Fruit fly (Drosophila melanogaster) whole organism, embryonic: ENCODE data around the gene Vha16-2.

Source experiments
- B-H2 ChIP-seq: fragments of 200-800 bp; sonication (Bioruptor generic); optimal IDR thresholded peaks from 2 replicates; lab custom pipeline; 2018; ENCODE audit warnings: missing biosample characterization, mild to moderate bottlenecking, missing genetic modification characterization
- Bgb ChIP-seq: fragments of 200-800 bp; sonication (Bioruptor generic); IDR thresholded peaks from 2 replicates; pipeline ENCODE4 v1.3.6; 2022; ENCODE audit warnings: missing biosample characterization, missing genetic modification characterization; ENCODE audit not compliant: partially characterized antibody
- CG10543 ChIP-seq: fragments of 200-800 bp; sonication (Bioruptor generic); optimal IDR thresholded peaks from 3 replicates; lab custom pipeline; 2017; ENCODE audit warnings: missing biosample characterization, mild to moderate bottlenecking, missing genetic modification characterization, moderate library complexity
- CG11695 ChIP-seq: fragments of 200-800 bp; sonication (Bioruptor generic); IDR thresholded peaks from 3 replicates; pipeline ENCODE4 v1.3.6; 2022; ENCODE audit warnings: missing biosample characterization, missing genetic modification characterization
- CG12769 ChIP-seq: fragments of 200-800 bp; sonication (Bioruptor generic); optimal IDR thresholded peaks from 2 replicates; lab custom pipeline; 2019; ENCODE audit warnings: missing biosample characterization, mild to moderate bottlenecking, missing genetic modification characterization, moderate library complexity
- CG12942 ChIP-seq: fragments of 200-800 bp; sonication (Bioruptor generic); optimal IDR thresholded peaks from 3 replicates; lab custom pipeline; 2016; ENCODE audit warnings: missing biosample characterization, missing genetic modification characterization
- CG13424 ChIP-seq: fragments of 200-800 bp; sonication (Bioruptor generic); optimal IDR thresholded peaks from 2 replicates; lab custom pipeline; 2019; ENCODE audit warnings: missing biosample characterization, mild to moderate bottlenecking, missing genetic modification characterization, moderate library complexity
- CG13775 ChIP-seq: fragments of 200-800 bp; sonication (Bioruptor generic); optimal IDR thresholded peaks from 3 replicates; lab custom pipeline; 2017; ENCODE audit warnings: missing biosample characterization, mild to moderate bottlenecking, missing genetic modification characterization
- CG1602 ChIP-seq: fragments of 200-800 bp; sonication (Bioruptor generic); optimal IDR thresholded peaks from 3 replicates; lab custom pipeline; 2016; ENCODE audit warnings: missing biosample characterization, missing genetic modification characterization
- CG1603 ChIP-seq: fragments of 200-800 bp; sonication (Bioruptor generic); optimal IDR thresholded peaks from 2 replicates; lab custom pipeline; 2019; ENCODE audit warnings: missing biosample characterization, mild to moderate bottlenecking, missing genetic modification characterization, moderate library complexity
- CG17829 ChIP-seq: fragments of 200-800 bp; optimal IDR thresholded peaks from 2 replicates; lab custom pipeline; 2019; ENCODE audit warnings: missing biosample characterization, mild to moderate bottlenecking, missing genetic modification characterization, moderate library complexity
- CG33213 ChIP-seq: fragments of 200-800 bp; sonication (Bioruptor generic); optimal IDR thresholded peaks from 3 replicates; lab custom pipeline; 2016; ENCODE audit warnings: missing biosample characterization, missing genetic modification characterization
- CG3838 ChIP-seq: fragments of 200-800 bp; sonication (Bioruptor generic); optimal IDR thresholded peaks from 3 replicates; lab custom pipeline; 2016; ENCODE audit warnings: missing biosample characterization, missing genetic modification characterization
- CG3847 ChIP-seq: fragments of 200-800 bp; sonication (Bioruptor generic); IDR thresholded peaks from 2 replicates; pipeline ENCODE4 v1.3.6; 2022; ENCODE audit warnings: missing biosample characterization, missing genetic modification characterization
- CG6272 ChIP-seq: fragments of 200-800 bp; sonication (Bioruptor generic); IDR thresholded peaks from 2 replicates; pipeline ENCODE4 v1.3.6; 2022; ENCODE audit warnings: missing biosample characterization, missing genetic modification characterization
- CG6683 ChIP-seq: fragments of 200-800 bp; sonication (Bioruptor generic); optimal IDR thresholded peaks from 2 replicates; lab custom pipeline; 2017; ENCODE audit warnings: missing biosample characterization, mild to moderate bottlenecking, missing genetic modification characterization, missing genetic modification reagents
- CG7271 ChIP-seq: fragments of 200-800 bp; sonication (Bioruptor generic); optimal IDR thresholded peaks from 2 replicates; lab custom pipeline; 2018; ENCODE audit warnings: missing biosample characterization, mild to moderate bottlenecking, missing genetic modification characterization, moderate library complexity
- CG9932 ChIP-seq: fragments of 200-800 bp; sonication (Bioruptor generic); IDR thresholded peaks from 2 replicates; pipeline ENCODE4 v1.3.6; 2022; ENCODE audit warnings: missing biosample characterization, missing genetic modification characterization
- Dll ChIP-seq: fragments of 200-800 bp; sonication (Bioruptor generic); IDR thresholded peaks from 4 replicates; pipeline ENCODE4 v1.3.6; 2022; ENCODE audit warnings: missing biosample characterization, missing genetic modification characterization; ENCODE audit not compliant: partially characterized antibody
- Doc2 ChIP-seq: fragments of 200-800 bp; sonication (Bioruptor generic); IDR thresholded peaks from 2 replicates; pipeline ENCODE4 v1.3.6; 2022; ENCODE audit warnings: missing biosample characterization, missing genetic modification characterization
- Doc3 ChIP-seq: fragments of 200-800 bp; sonication (Bioruptor generic); IDR thresholded peaks from 3 replicates; pipeline ENCODE4 v1.3.6; 2022; ENCODE audit warnings: missing biosample characterization, missing genetic modification characterization; ENCODE audit not compliant: partially characterized antibody
- E2f2 ChIP-seq: fragments of 200-800 bp; sonication (Bioruptor generic); IDR thresholded peaks from 2 replicates; pipeline ENCODE4 v1.3.6; 2022; ENCODE audit warnings: missing biosample characterization, missing genetic modification characterization
- Ets65A ChIP-seq: fragments of 200-800 bp; sonication (Bioruptor generic); peaks from one replicate; lab custom pipeline; 2016; ENCODE audit warnings: missing biosample characterization, missing genetic modification characterization
- HLHmδ ChIP-seq: fragments of 200-800 bp; sonication (Bioruptor generic); optimal IDR thresholded peaks from 2 replicates; lab custom pipeline; 2018; ENCODE audit warnings: missing biosample characterization, mild to moderate bottlenecking, missing genetic modification characterization, moderate library complexity
- MESR4 ChIP-seq: fragments of 200-800 bp; sonication (Bioruptor generic); optimal IDR thresholded peaks from 2 replicates; lab custom pipeline; 2018; ENCODE audit warnings: missing biosample characterization, mild to moderate bottlenecking, missing genetic modification characterization, moderate library complexity
- NC2α ChIP-seq: fragments of 200-800 bp; sonication (Bioruptor generic); optimal IDR thresholded peaks from 2 replicates; lab custom pipeline; 2016; ENCODE audit warnings: missing biosample characterization, missing genetic modification characterization
- NK7.1 ChIP-seq: fragments of 200-800 bp; sonication (Bioruptor generic); optimal IDR thresholded peaks from 3 replicates; lab custom pipeline; 2016; ENCODE audit warnings: missing biosample characterization, missing genetic modification characterization
- Ravus ChIP-seq: fragments of 200-800 bp; sonication (Bioruptor generic); IDR thresholded peaks from 2 replicates; pipeline ENCODE4 v1.3.6; 2022; ENCODE audit warnings: missing biosample characterization, missing genetic modification characterization
- ab ChIP-seq: fragments of 200-800 bp; sonication (Bioruptor generic); optimal IDR thresholded peaks from 2 replicates; lab custom pipeline; 2016; ENCODE audit warnings: missing biosample characterization, missing genetic modification characterization
- cg ChIP-seq: fragments of 200-800 bp; sonication (Bioruptor generic); optimal IDR thresholded peaks from 3 replicates; lab custom pipeline; 2019; ENCODE audit warnings: missing biosample characterization, mild to moderate bottlenecking, missing genetic modification characterization, moderate library complexity
- chn ChIP-seq: fragments of 200-800 bp; sonication (Bioruptor generic); optimal IDR thresholded peaks from 2 replicates; lab custom pipeline; 2016; ENCODE audit warnings: missing biosample characterization, missing genetic modification characterization
- ci ChIP-seq: fragments of 200-800 bp; sonication (Bioruptor generic); IDR thresholded peaks from 3 replicates; pipeline ENCODE4 v1.3.6; 2022; ENCODE audit warnings: missing biosample characterization, missing genetic modification characterization
- crc ChIP-seq: fragments of 200-800 bp; sonication (Bioruptor generic); optimal IDR thresholded peaks from 2 replicates; lab custom pipeline; 2016; ENCODE audit warnings: missing biosample characterization, missing genetic modification characterization
- dmrt99B ChIP-seq: fragments of 200-800 bp; sonication (Bioruptor generic); optimal IDR thresholded peaks from 2 replicates; lab custom pipeline; 2018; ENCODE audit warnings: missing biosample characterization, mild to moderate bottlenecking, missing genetic modification characterization, moderate library complexity
- fu2 ChIP-seq: fragments of 200-800 bp; sonication (Bioruptor generic); optimal IDR thresholded peaks from 2 replicates; lab custom pipeline; 2016; ENCODE audit warnings: missing biosample characterization, missing genetic modification characterization
- gcm2 ChIP-seq: fragments of 200-800 bp; sonication (Bioruptor generic); optimal IDR thresholded peaks from 2 replicates; lab custom pipeline; 2016; ENCODE audit warnings: missing biosample characterization, missing genetic modification characterization
- gro ChIP-seq: fragments of 200-800 bp; sonication (Bioruptor generic); optimal IDR thresholded peaks from 2 replicates; lab custom pipeline; 2016; ENCODE audit warnings: missing biosample characterization, missing genetic modification characterization
- hbn ChIP-seq: fragments of 200-800 bp; sonication (Bioruptor generic); IDR thresholded peaks from 2 replicates; pipeline ENCODE4 v1.3.6; 2022; ENCODE audit warnings: missing biosample characterization, missing genetic modification characterization; ENCODE audit not compliant: partially characterized antibody
- kay ChIP-seq: fragments of 200-800 bp; sonication (Bioruptor generic); optimal IDR thresholded peaks from 2 replicates; lab custom pipeline; 2016; ENCODE audit warnings: missing biosample characterization, missing genetic modification characterization
- lola ChIP-seq, 3 experiments: fragments of >200 bp in 2 of 3; fragments of 200-800 bp in 1 of 3; sonication (Bioruptor generic) in 1 of 3; optimal IDR thresholded peaks; 2 replicates each; lab custom pipeline; 2017 to 2019; ENCODE audit warnings: missing biosample characterization in 3 of 3, missing genetic modification characterization in 3 of 3, mild to moderate bottlenecking in 1 of 3, moderate library complexity in 1 of 3
- lov ChIP-seq, 2 experiments: fragments of 200-800 bp in 1 of 2; fragments of >200 bp in 1 of 2; sonication (Bioruptor generic) in 1 of 2; IDR thresholded peaks in 1 of 2; optimal IDR thresholded peaks in 1 of 2; 2 replicates in 1 of 2; 3 replicates in 1 of 2; pipeline versions ENCODE4 v1.3.6 to Lab custom; 2017 to 2022; ENCODE audit warnings: missing biosample characterization in 1 of 2, missing genetic modification characterization in 1 of 2
- onecut ChIP-seq: fragments of 200-800 bp; sonication (Bioruptor generic); IDR thresholded peaks from 2 replicates; pipeline ENCODE4 v1.3.6; 2022; ENCODE audit warnings: missing biosample characterization, missing genetic modification characterization
- pfk ChIP-seq: fragments of 200-800 bp; sonication (Bioruptor generic); optimal IDR thresholded peaks from 2 replicates; lab custom pipeline; 2018; ENCODE audit warnings: missing biosample characterization, mild to moderate bottlenecking, missing genetic modification characterization, moderate library complexity
- prd ChIP-seq, 3 experiments: fragments of >200 bp in 2 of 3; fragments of 200-800 bp in 1 of 3; sonication (Bioruptor generic) in 1 of 3; optimal IDR thresholded peaks in 2 of 3; IDR thresholded peaks in 1 of 3; 2 replicates in 2 of 3; 3 replicates in 1 of 3; pipeline versions ENCODE4 v1.3.6 to Lab custom; 2017 to 2022; ENCODE audit warnings: missing biosample characterization in 1 of 3, missing genetic modification characterization in 1 of 3
- pum ChIP-seq: fragments of 200-800 bp; sonication (Bioruptor generic); optimal IDR thresholded peaks from 2 replicates; lab custom pipeline; 2016; ENCODE audit warnings: missing biosample characterization, missing genetic modification characterization
- scrt ChIP-seq: fragments of 200-800 bp; sonication (Bioruptor generic); optimal IDR thresholded peaks from 2 replicates; lab custom pipeline; 2018; ENCODE audit warnings: missing biosample characterization, mild to moderate bottlenecking, missing genetic modification characterization, moderate library complexity
- so ChIP-seq: fragments of 200-800 bp; sonication (Bioruptor generic); IDR thresholded peaks from 3 replicates; pipeline ENCODE4 v1.3.6; 2022; ENCODE audit warnings: missing biosample characterization, missing genetic modification characterization
- ttk ChIP-seq: fragments of 200-800 bp; sonication (Bioruptor generic); IDR thresholded peaks from 2 replicates; pipeline ENCODE4 v2.1.2; 2022; ENCODE audit warnings: missing biosample characterization, missing genetic modification characterization
- vnd ChIP-seq: fragments of 200-800 bp; sonication (Bioruptor generic); IDR thresholded peaks from 3 replicates; pipeline ENCODE4 v1.3.6; 2022; ENCODE audit warnings: missing biosample characterization, missing genetic modification characterization; ENCODE audit not compliant: partially characterized antibody
- zfh1 ChIP-seq: fragments of 200-800 bp; sonication (Bioruptor generic); IDR thresholded peaks from 3 replicates; pipeline ENCODE4 v1.3.6; 2022; ENCODE audit warnings: missing biosample characterization, missing genetic modification characterization

Gene Vha16-2

dm6 chr3L:11454461-11454860 lies 20.3 kb upstream of the Vha16-2 start (continued):
- TF ChIP-seq prd (optimal IDR thresholded peaks at IDR 0.05; lab: Kevin White, UChicago), result no peak
- peak; percentile 18; the same call in 1 of the 3 replicates for TF ChIP-seq prd (GFP tag; IDR thresholded peaks at IDR 0.05; lab: Robert Waterston, UW)
- no peak for TF ChIP-seq Bgb (GFP tag; lab: Robert Waterston, UW)
- TF ChIP-seq CG1602 (GFP tag; lab: Kevin White, UChicago), result no peak
- TF ChIP-seq CG10543 (GFP tag; lab: Kevin White, UChicago), result no peak
- TF ChIP-seq NC2α (GFP tag; lab: Kevin White, UChicago), result no peak
- TF ChIP-seq hbn (GFP tag; lab: Robert Waterston, UW), result no peak
- TF ChIP-seq Doc3 (GFP tag; lab: Robert Waterston, UW), result no peak
- no peak for TF ChIP-seq CG13775 (GFP tag; lab: Kevin White, UChicago)
- TF ChIP-seq Ravus (GFP tag; lab: Robert Waterston, UW), result no peak
- TF ChIP-seq pfk, result no peak
- no peak for TF ChIP-seq chn (GFP tag; lab: Kevin White, UChicago)
- no peak for TF ChIP-seq Dll
- TF ChIP-seq gro (GFP tag; lab: Kevin White, UChicago), result no peak
- TF ChIP-seq CG3838 (GFP tag; lab: Kevin White, UChicago), result no peak
- TF ChIP-seq dmrt99B (tag; lab: Kevin White, UChicago), result no peak
- TF ChIP-seq CG1603, result peak; percentile 22
- no peak for TF ChIP-seq CG7271
- TF ChIP-seq HLHmδ (GFP tag; lab: Kevin White, UChicago), result peak; percentile 70
- no peak for TF ChIP-seq Doc2
- TF ChIP-seq Ets65A (GFP tag; lab: Kevin White, UChicago), result peak; percentile 76
- TF ChIP-seq kay (GFP tag; lab: Kevin White, UChicago), result no peak
- no peak for TF ChIP-seq CG9932 (GFP tag; lab: Robert Waterston, UW)
- peak; percentile 55; the same call in 1 of the 3 replicates for TF ChIP-seq ci (GFP tag; lab: Robert Waterston, UW)
- TF ChIP-seq fu2 (GFP tag; lab: Kevin White, UChicago), result no peak
- TF ChIP-seq CG17829 (tag; lab: Kevin White, UChicago), result no peak
- TF ChIP-seq scrt (GFP tag; lab: Kevin White, UChicago), result no peak
- TF ChIP-seq E2f2 (GFP tag; lab: Robert Waterston, UW), result no peak
- TF ChIP-seq B-H2 (GFP tag; lab: Kevin White, UChicago), result no peak
- no peak for TF ChIP-seq lov (optimal IDR thresholded peaks at IDR 0.05; lab: Kevin White, UChicago)
- TF ChIP-seq lov (GFP tag; IDR thresholded peaks at IDR 0.05; lab: Robert Waterston, UW), result 0 out of 3 replicates have a peak, but pooled peaks have one; percentile 19
- no peak for TF ChIP-seq NK7.1 (GFP tag; lab: Kevin White, UChicago)
- TF ChIP-seq pum (GFP tag; lab: Kevin White, UChicago), result no peak
- TF ChIP-seq cg (GFP tag; lab: Kevin White, UChicago), result peak; percentile 2
- no peak for TF ChIP-seq CG12942 (GFP tag; lab: Kevin White, UChicago)
- no peak for TF ChIP-seq CG12769 (tag; lab: Kevin White, UChicago)
- TF ChIP-seq CG6272, result 0 out of 2 replicates have a peak, but pooled peaks have one; percentile 16
- TF ChIP-seq so (GFP tag; lab: Robert Waterston, UW), result no peak
- no peak for TF ChIP-seq MESR4 (GFP tag; lab: Kevin White, UChicago)
- no peak for TF ChIP-seq ab (GFP tag; lab: Kevin White, UChicago)
- TF ChIP-seq lola (GFP tag; optimal IDR thresholded peaks at IDR 0.05; lab: Kevin White, UChicago), result no peak
- no peak for TF ChIP-seq CG33213 (GFP tag; lab: Kevin White, UChicago)
- no peak for TF ChIP-seq vnd (GFP tag; lab: Robert Waterston, UW)
- TF ChIP-seq gcm2, result no peak
- TF ChIP-seq onecut (GFP tag; lab: Robert Waterston, UW), result peak; percentile 16; the same call in 1 of the 2 replicates
- 0 out of 3 replicates have a peak, but pooled peaks have one; percentile 10 for TF ChIP-seq zfh1 (GFP tag; lab: Robert Waterston, UW)
- TF ChIP-seq CG3847 (GFP tag; lab: Robert Waterston, UW), result no peak
- no peak for TF ChIP-seq CG13424 (tag; lab: Kevin White, UChicago)
- no peak for TF ChIP-seq crc (GFP tag; lab: Kevin White, UChicago)
- no peak for TF ChIP-seq CG6683 (GFP tag; lab: Kevin White, UChicago)
- no peak for TF ChIP-seq ttk
- TF ChIP-seq CG11695 (GFP tag; lab: Robert Waterston, UW), result no peak
